Fruit fly (Drosophila melanogaster): ENCODE data around the gene CG14598.

The CG14598 gene

dm6 chr3R:7439306-7439810 lies at the start of gene CG14598:
Gene CG14598, plus strand, starts transcription at chr3R:7439760.
- TF ChIP-seq CG17801 (GFP tag; optimal IDR thresholded peaks at IDR 0.05; ENCODE audit: partially characterized antibody) = no peak

dm6 chr3R:7391113-7391512 lies 48.4 kb upstream of the CG14598 start, which contains the start of gene CG42650:
Gene CG42650, plus strand, starts transcription at chr3R:7391413.
- TF ChIP-seq CG17801 (GFP tag; optimal IDR thresholded peaks at IDR 0.05; ENCODE audit: partially characterized antibody) = no peak

- no peak for TF ChIP-seq CG17801 (GFP tag; optimal IDR thresholded peaks at IDR 0.05; ENCODE audit: partially characterized antibody)
Observed at dm6 chr3R:7394047-7394446, 45.5 kb upstream of the CG14598 start.

- no peak for TF ChIP-seq CG17801 (GFP tag; optimal IDR thresholded peaks at IDR 0.05; ENCODE audit: partially characterized antibody)
Observed at dm6 chr3R:7406569-7406968, 33.0 kb upstream of the CG14598 start, which contains the start of gene Ir84a. Gene Ir84a, plus strand, starts transcription at chr3R:7406869.

- TF ChIP-seq CG17801 (GFP tag; optimal IDR thresholded peaks at IDR 0.05; ENCODE audit: partially characterized antibody) = no peak
Observed at dm6 chr3R:7420465-7420864, 19.1 kb upstream of the CG14598 start, which contains the start of gene wa-cup. Gene wa-cup, plus strand, starts transcription at chr3R:7420765.

dm6 chr3R:7438869-7439268 lies 691 bp upstream of the CG14598 start:
- no peak for TF ChIP-seq CG17801 (GFP tag; optimal IDR thresholded peaks at IDR 0.05; ENCODE audit: partially characterized antibody)

- TF ChIP-seq CG17801 (GFP tag; optimal IDR thresholded peaks at IDR 0.05; ENCODE audit: partially characterized antibody) = no peak
Observed at dm6 chr3R:7441359-7441758, 1.8 kb downstream of the CG14598 start.

- no peak for TF ChIP-seq CG17801 (GFP tag; optimal IDR thresholded peaks at IDR 0.05; ENCODE audit: partially characterized antibody)
Observed at dm6 chr3R:7471894-7472293, 32.3 kb downstream of the CG14598 start.

dm6 chr3R:7473767-7474254 lies 34.3 kb downstream of the CG14598 start, which contains the start of gene CG1142:
Gene CG1142, minus strand, starts transcription at chr3R:7473781.
- peak; percentile 99 for TF ChIP-seq CG17801 (GFP tag; optimal IDR thresholded peaks at IDR 0.05; ENCODE audit: partially characterized antibody)

dm6 chr3R:7474616-7475120 lies 35.1 kb downstream of the CG14598 start:
- TF ChIP-seq CG17801 (GFP tag; optimal IDR thresholded peaks at IDR 0.05; ENCODE audit: partially characterized antibody) = peak; percentile 81

dm6 chr3R:7475708-7476107 lies 36.1 kb downstream of the CG14598 start:
- no peak for TF ChIP-seq CG17801 (GFP tag; optimal IDR thresholded peaks at IDR 0.05; ENCODE audit: partially characterized antibody)

- TF ChIP-seq CG17801 (GFP tag; optimal IDR thresholded peaks at IDR 0.05; ENCODE audit: partially characterized antibody) = peak; percentile 53
Observed at dm6 chr3R:7489902-7490301, 50.3 kb downstream of the CG14598 start.

- TF ChIP-seq CG17801 (GFP tag; optimal IDR thresholded peaks at IDR 0.05; ENCODE audit: partially characterized antibody) = peak; percentile 52
Observed at dm6 chr3R:7490884-7491283, 51.3 kb downstream of the CG14598 start.

- peak; percentile 60 for TF ChIP-seq CG17801 (GFP tag; optimal IDR thresholded peaks at IDR 0.05; ENCODE audit: partially characterized antibody)
Observed at dm6 chr3R:7491453-7491853, 51.9 kb downstream of the CG14598 start.
